Fruit fly (Drosophila melanogaster): ENCODE measurements around the gene Mst84B.

The Mst84B gene

DNA sequence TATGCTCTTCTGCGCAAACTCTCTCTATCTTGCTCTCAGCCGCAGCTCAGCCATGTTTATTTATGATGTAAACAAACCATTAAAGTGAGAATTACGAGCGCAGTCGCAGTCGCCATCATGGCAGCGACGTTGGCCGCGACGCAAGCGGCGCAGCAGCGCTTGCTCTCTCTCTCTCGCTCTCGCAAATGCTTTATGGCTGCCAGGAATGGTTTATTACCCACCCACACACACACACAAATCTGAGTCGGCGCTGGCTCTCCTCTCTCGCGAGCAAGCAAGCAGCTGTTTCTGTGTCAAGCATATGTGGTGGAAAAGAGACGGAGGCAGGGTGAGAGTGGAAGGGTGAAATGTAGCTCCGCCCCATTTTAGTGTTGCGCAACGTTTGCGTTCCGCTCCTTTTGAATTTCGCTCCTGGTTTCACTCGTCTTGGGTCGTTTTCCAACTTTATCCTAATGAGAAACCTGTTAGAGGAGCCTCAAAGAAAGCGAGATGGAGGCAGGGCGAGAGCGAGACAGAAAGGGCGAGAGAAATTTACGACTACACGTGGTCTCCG is 24.6 kb upstream of the Mst84B start (continued):
- TF ChIP-seq esg (GFP tag; conservative IDR thresholded peaks at IDR 0.05) = no peak
- TF ChIP-seq Abd-B (GFP tag; optimal IDR thresholded peaks at IDR 0.05) = peak; percentile 57
- no peak for TF ChIP-seq Nf-YA (GFP tag; IDR thresholded peaks at IDR 0.05)
- no peak for TF ChIP-seq ro (GFP tag; IDR thresholded peaks at IDR 0.05)
- 0 out of 2 replicates have a peak, but pooled peaks have one; percentile 16 for TF ChIP-seq CG9932 (GFP tag; IDR thresholded peaks at IDR 0.05)
- TF ChIP-seq Oaz (GFP tag; IDR thresholded peaks at IDR 0.05) = no peak
- peak; percentile 3 for TF ChIP-seq pzg (GFP tag; optimal IDR thresholded peaks at IDR 0.05)
- TF ChIP-seq B-H1 (GFP tag; IDR thresholded peaks at IDR 0.05) = no peak
- no peak for TF ChIP-seq bowl (GFP tag; IDR thresholded peaks at IDR 0.05)
- TF ChIP-seq cas (GFP tag; IDR thresholded peaks at IDR 0.05) = no peak
- no peak for TF ChIP-seq en (GFP tag; optimal IDR thresholded peaks at IDR 0.05)
- no peak for TF ChIP-seq CG18619 (GFP tag; optimal IDR thresholded peaks at IDR 0.05)
- peak; percentile 18 for TF ChIP-seq lilli (GFP tag; optimal IDR thresholded peaks at IDR 0.05)
- no peak for TF ChIP-seq jumu (GFP tag; optimal IDR thresholded peaks at IDR 0.05)
- no peak for TF ChIP-seq CG15514 (GFP tag; optimal IDR thresholded peaks at IDR 0.05)
- TF ChIP-seq peb (GFP tag; IDR thresholded peaks at IDR 0.05) = no peak
- peak; percentile 91 for TF ChIP-seq kni (GFP tag; optimal IDR thresholded peaks at IDR 0.05)
- no peak for TF ChIP-seq CG17912 (GFP tag; optimal IDR thresholded peaks at IDR 0.05)
- no peak for TF ChIP-seq Dip3 (GFP tag; optimal IDR thresholded peaks at IDR 0.05)
- peak; percentile 47; the same call in 2 of the 4 replicates for TF ChIP-seq Dll (GFP tag; IDR thresholded peaks at IDR 0.05; ENCODE audit: partially characterized antibody)
- TF ChIP-seq Spps (tag; optimal IDR thresholded peaks at IDR 0.05) = no peak
- peak; percentile 31 for TF ChIP-seq tin (GFP tag; optimal IDR thresholded peaks at IDR 0.05)
- 0 out of 2 replicates have a peak, but pooled peaks have one; percentile 16 for TF ChIP-seq CG8765 (GFP tag; IDR thresholded peaks at IDR 0.05)
- TF ChIP-seq CG12659 (GFP tag; optimal IDR thresholded peaks at IDR 0.05) = no peak
- no peak for TF ChIP-seq CG6689 (GFP tag; IDR thresholded peaks at IDR 0.05)
- no peak for TF ChIP-seq zf30C (GFP tag; optimal IDR thresholded peaks at IDR 0.05)
- peak; percentile 14 for TF ChIP-seq CG2712 (tag; optimal IDR thresholded peaks at IDR 0.05)
- no peak for TF ChIP-seq Hr3 (GFP tag; optimal IDR thresholded peaks at IDR 0.05)
- 0 out of 2 replicates have a peak, but pooled peaks have one; percentile 15 for TF ChIP-seq chm (GFP tag; IDR thresholded peaks at IDR 0.05)
- TF ChIP-seq Rx (GFP tag; IDR thresholded peaks at IDR 0.05) = no peak
- peak; percentile 21 for TF ChIP-seq nerfin-1 (tag; optimal IDR thresholded peaks at IDR 0.05)
- peak; percentile 80 for TF ChIP-seq Med (GFP tag)
- peak; percentile 28 for TF ChIP-seq wek (GFP tag; optimal IDR thresholded peaks at IDR 0.05)
- TF ChIP-seq Usf (GFP tag; optimal IDR thresholded peaks at IDR 0.05) = no peak
- TF ChIP-seq D (optimal IDR thresholded peaks at IDR 0.05) = peak; percentile 87
- TF ChIP-seq D (GFP tag; optimal IDR thresholded peaks at IDR 0.05) = peak; percentile 28
- no peak for TF ChIP-seq CG12299 (tag; optimal IDR thresholded peaks at IDR 0.05)
- TF ChIP-seq oc (tag; optimal IDR thresholded peaks at IDR 0.05) = peak; percentile 48
- TF ChIP-seq CG4404 (GFP tag; IDR thresholded peaks at IDR 0.05) = no peak
- peak; percentile 91 for TF ChIP-seq z (GFP tag; IDR thresholded peaks at IDR 0.05)
- TF ChIP-seq Myb (GFP tag; optimal IDR thresholded peaks at IDR 0.05) = no peak
- TF ChIP-seq toy (GFP tag; IDR thresholded peaks at IDR 0.05) = no peak
- peak; percentile 88 for TF ChIP-seq CG10321 (GFP tag; IDR thresholded peaks at IDR 0.05)
- TF ChIP-seq Chrac-16 (GFP tag; optimal IDR thresholded peaks at IDR 0.05) = no peak
- no peak for TF ChIP-seq ssp (GFP tag; IDR thresholded peaks at IDR 0.05)
- no peak for TF ChIP-seq CG11456 (GFP tag; IDR thresholded peaks at IDR 0.05)
- TF ChIP-seq hkb (optimal IDR thresholded peaks at IDR 0.05) = no peak
- TF ChIP-seq hkb (GFP tag; IDR thresholded peaks at IDR 0.05) = 0 out of 2 replicates have a peak, but pooled peaks have one; percentile 26
- TF ChIP-seq vfl (GFP tag; optimal IDR thresholded peaks at IDR 0.05) = peak; percentile 18
- TF ChIP-seq bcd (GFP tag; optimal IDR thresholded peaks at IDR 0.05) = peak; percentile 1
- no peak for TF ChIP-seq GATAe (GFP tag; conservative IDR thresholded peaks at IDR 0.05)
- peak; percentile 91 for TF ChIP-seq ac (GFP tag; optimal IDR thresholded peaks at IDR 0.05)

Measured in whole organism, embryonic.